Fruit fly (Drosophila melanogaster) whole organism, wandering third instar larva: Measurements from ENCODE around the gene Cpr64Ad.

Experiments used
- Abd-B ChIP-seq: fragments of >200 bp; optimal IDR thresholded peaks from 2 replicates; lab custom pipeline; 2017; ENCODE audit warnings: missing biosample characterization, missing genetic modification characterization
- CG9705 ChIP-seq: fragments of 200-800 bp; sonication (Bioruptor generic); optimal IDR thresholded peaks from 2 replicates; lab custom pipeline; 2018; ENCODE audit warnings: missing biosample characterization, mild to moderate bottlenecking, missing genetic modification characterization
- CrebA ChIP-seq: fragments of 200-800 bp; sonication (Bioruptor generic); optimal IDR thresholded peaks from 2 replicates; lab custom pipeline; 2016; ENCODE audit warnings: missing biosample characterization, mild to moderate bottlenecking, missing genetic modification characterization, borderline replicate concordance
- Dif ChIP-seq: fragments of 200-275, 200-300 bp; sonication (Bioruptor generic); optimal IDR thresholded peaks from 2 replicates; lab custom pipeline; 2018; ENCODE audit warnings: missing biosample characterization, missing genetic modification characterization; ENCODE audit not compliant: partially characterized antibody
- Hnf4 ChIP-seq: fragments of 200-800 bp; sonication (Bioruptor generic); optimal IDR thresholded peaks from 2 replicates; lab custom pipeline; 2016; ENCODE audit warnings: missing biosample characterization, mild to moderate bottlenecking, missing genetic modification characterization
- Hr78 ChIP-seq: fragments of >200 bp; optimal IDR thresholded peaks from 2 replicates; lab custom pipeline; 2017; ENCODE audit warnings: missing biosample characterization, missing genetic modification characterization
- Jra ChIP-seq: sonication (Bioruptor generic); optimal IDR thresholded peaks from 2 replicates; lab custom pipeline; 2016; ENCODE audit warnings: missing biosample characterization, missing genetic modification characterization
- Mio ChIP-seq: sonication (Bioruptor generic); optimal IDR thresholded peaks from 2 replicates; lab custom pipeline; 2016; ENCODE audit warnings: missing biosample characterization, missing genetic modification characterization
- N ChIP-seq: fragments of >200 bp; optimal IDR thresholded peaks from 2 replicates; lab custom pipeline; 2018; ENCODE audit warnings: missing biosample characterization, missing external identifiers, missing genetic modification characterization
- OdsH ChIP-seq: fragments of 200-800 bp; sonication (Bioruptor generic); optimal IDR thresholded peaks from 2 replicates; lab custom pipeline; 2016; ENCODE audit warnings: missing biosample characterization, mild to moderate bottlenecking, missing genetic modification characterization
- Rel ChIP-seq, 2 experiments: fragments of 200-800 bp; sonication (Bioruptor generic) in 1 of 2; optimal IDR thresholded peaks; 2 replicates in 1 of 2; 3 replicates in 1 of 2; lab custom pipeline; 2016 to 2019; ENCODE audit warnings: mild to moderate bottlenecking in 2 of 2, missing biosample characterization in 2 of 2, missing genetic modification characterization in 2 of 2, moderate library complexity in 1 of 2
- Sp1 ChIP-seq: fragments of 200-800 bp; sonication (Bioruptor generic); optimal IDR thresholded peaks from 3 replicates; lab custom pipeline; 2019; ENCODE audit warnings: missing biosample characterization, mild to moderate bottlenecking, missing genetic modification characterization, moderate library complexity
- dmrt93B ChIP-seq: fragments of 200-800 bp; sonication (Bioruptor generic); optimal IDR thresholded peaks from 2 replicates; lab custom pipeline; 2018; ENCODE audit warnings: missing biosample characterization, mild to moderate bottlenecking, missing genetic modification characterization
- foxo ChIP-seq, 2 experiments: fragments of 200-800 bp; sonication (Bioruptor generic); optimal IDR thresholded peaks; 2 replicates in 1 of 2; 3 replicates in 1 of 2; lab custom pipeline; 2016 to 2017; ENCODE audit warnings: missing biosample characterization in 2 of 2, missing genetic modification characterization in 2 of 2
- h ChIP-seq: fragments of 200-800 bp; sonication (Bioruptor generic); optimal IDR thresholded peaks from 3 replicates; lab custom pipeline; 2016; ENCODE audit warnings: missing biosample characterization, mild to moderate bottlenecking, missing genetic modification characterization
- jim ChIP-seq: fragments of 175-275, 200-325 bp; sonication (Bioruptor generic); optimal IDR thresholded peaks from 2 replicates; lab custom pipeline; 2016; ENCODE audit warnings: missing biosample characterization, mild to moderate bottlenecking, missing genetic modification characterization
- pan ChIP-seq: fragments of >200 bp; optimal IDR thresholded peaks from 2 replicates; lab custom pipeline; 2017
- psq ChIP-seq: fragments of 200-800 bp; sonication (Bioruptor generic); optimal IDR thresholded peaks from 3 replicates; lab custom pipeline; 2017; ENCODE audit warnings: missing biosample characterization, mild to moderate bottlenecking, missing genetic modification characterization, moderate library complexity
- rgr ChIP-seq: fragments of 200-800 bp; sonication (Bioruptor generic); optimal IDR thresholded peaks from 3 replicates; lab custom pipeline; 2016; ENCODE audit warnings: missing biosample characterization, mild to moderate bottlenecking, missing genetic modification characterization
- tai ChIP-seq: sonication (Bioruptor generic); optimal IDR thresholded peaks from 2 replicates; lab custom pipeline; 2016; ENCODE audit warnings: missing biosample characterization, missing genetic modification characterization
- usp ChIP-seq: fragments of >200 bp; optimal IDR thresholded peaks from 2 replicates; lab custom pipeline; 2017; ENCODE audit warnings: missing biosample characterization, missing genetic modification characterization
- woc ChIP-seq: sonication (Bioruptor generic); optimal IDR thresholded peaks from 2 replicates; lab custom pipeline; 2016; ENCODE audit warnings: missing biosample characterization, mild to moderate bottlenecking, missing genetic modification characterization

Gene Cpr64Ad

dm6 chr3L:4261177-4261576 lies 46.0 kb downstream of the Cpr64Ad start:
- TF ChIP-seq usp (GFP tag; lab: Kevin White, UChicago): no peak
- TF ChIP-seq OdsH: no peak
- TF ChIP-seq woc (GFP tag; lab: Kevin White, UChicago): no peak
- no peak for TF ChIP-seq dmrt93B
- no peak for TF ChIP-seq Hnf4
- TF ChIP-seq CG9705 (GFP tag; lab: Kevin White, UChicago): no peak
- TF ChIP-seq h (GFP tag; lab: Kevin White, UChicago): no peak
- no peak for TF ChIP-seq Mio (GFP tag; lab: Kevin White, UChicago)
- no peak for TF ChIP-seq jim (GFP tag; lab: Kevin White, UChicago)

dm6 chr3L:4262384-4262783 lies 47.2 kb downstream of the Cpr64Ad start, which contains the start of the genes CG11586 and VhaM9.7-a:
Gene CG11586 (minus strand): TSS chr3L:4262470.
Gene VhaM9.7-a (plus strand): TSS chr3L:4262705.
- TF ChIP-seq rgr (GFP tag; lab: Kevin White, UChicago) (peak; percentile 18), psq (GFP tag; lab: Kevin White, UChicago) (peak; percentile 4), foxo (GFP tag; optimal IDR thresholded peaks at IDR 0.05; lab: Kevin White, UChicago) (peak in 1 of 2 experiments; percentile 21), h (GFP tag; lab: Kevin White, UChicago) (peak; percentile 9), Jra (GFP tag; lab: Kevin White, UChicago) (peak; percentile 4), pan (lab: Kevin White, UChicago) (no peak), N (GFP tag; lab: Kevin White, UChicago) (no peak), OdsH (peak; percentile 1)

dm6 chr3L:4263502-4263901 lies 48.3 kb downstream of the Cpr64Ad start, which contains the start of gene CG1273:
Gene CG1273 (plus strand): TSS chr3L:4263719.
- no peak for TF ChIP-seq OdsH
- no peak for TF ChIP-seq tai (GFP tag; lab: Kevin White, UChicago)

- TF ChIP-seq psq (GFP tag; lab: Kevin White, UChicago): no peak
- TF ChIP-seq Abd-B: no peak
- no peak for TF ChIP-seq tai (GFP tag; lab: Kevin White, UChicago)
Measured at dm6 chr3L:4264963-4265362, 49.8 kb downstream of the Cpr64Ad start.

DNA sequence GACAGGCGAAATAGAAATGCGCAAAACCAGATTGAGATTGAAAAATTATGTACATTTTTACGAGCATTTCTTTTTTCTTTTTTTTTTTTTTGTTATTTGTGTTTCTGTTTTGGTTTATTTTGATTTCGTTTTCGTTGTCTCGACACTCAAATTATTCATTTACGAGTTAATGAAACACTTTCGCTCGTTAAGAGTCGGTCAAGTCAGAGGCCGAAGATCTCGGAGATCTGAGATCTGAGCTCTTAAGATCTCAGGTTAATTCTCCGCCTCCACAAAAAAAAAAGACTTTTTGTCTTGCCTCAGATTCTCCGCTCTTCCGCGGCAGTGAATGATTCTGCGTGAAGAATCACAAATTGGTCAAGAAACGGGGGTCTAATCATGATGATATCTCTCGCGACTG lies 50.7 kb downstream of the Cpr64Ad start:
- TF ChIP-seq dmrt93B (no peak), Dif (GFP tag; lab: Kevin White, UChicago) (no peak), Rel (GFP tag; optimal IDR thresholded peaks at IDR 0.05; lab: Kevin White, UChicago) (no peak), Rel (tag; optimal IDR thresholded peaks at IDR 0.05; lab: Kevin White, UChicago) (no peak), CrebA (no peak), Sp1 (GFP tag; lab: Kevin White, UChicago) (no peak), rgr (GFP tag; lab: Kevin White, UChicago) (no peak), OdsH (no peak), N (GFP tag; lab: Kevin White, UChicago) (no peak), pan (lab: Kevin White, UChicago) (no peak), jim (GFP tag; lab: Kevin White, UChicago) (no peak), h (GFP tag; lab: Kevin White, UChicago) (no peak), Hr78 (GFP tag; lab: Kevin White, UChicago) (no peak), foxo (GFP tag; optimal IDR thresholded peaks at IDR 0.05; lab: Kevin White, UChicago) (no peak)
